Fruit fly (Drosophila melanogaster) whole organism, wandering third instar larva: ENCODE results near the gene nod.
A peak's percentile ranks its signal among the peaks of the same experiment; 100 is the strongest.

Experiments used
- Hr83 ChIP-seq: fragments of 200-300 bp; sonication (Bioruptor generic); optimal IDR thresholded peaks from 2 replicates; lab custom pipeline; 2016; ENCODE audit warnings: missing biosample characterization, mild to moderate bottlenecking, missing genetic modification characterization, moderate library complexity; ENCODE audit not compliant: poor library complexity, severe bottlenecking
- rgr ChIP-seq: fragments of 200-800 bp; sonication (Bioruptor generic); optimal IDR thresholded peaks from 3 replicates; lab custom pipeline; 2016; ENCODE audit warnings: missing biosample characterization, mild to moderate bottlenecking, missing genetic modification characterization
- sv ChIP-seq: fragments of 200-800 bp; sonication (Bioruptor generic); optimal IDR thresholded peaks from 3 replicates; lab custom pipeline; 2016; ENCODE audit warnings: missing biosample characterization, missing genetic modification characterization
- tai ChIP-seq: sonication (Bioruptor generic); optimal IDR thresholded peaks from 2 replicates; lab custom pipeline; 2016; ENCODE audit warnings: missing biosample characterization, missing genetic modification characterization

The nod gene

DNA sequence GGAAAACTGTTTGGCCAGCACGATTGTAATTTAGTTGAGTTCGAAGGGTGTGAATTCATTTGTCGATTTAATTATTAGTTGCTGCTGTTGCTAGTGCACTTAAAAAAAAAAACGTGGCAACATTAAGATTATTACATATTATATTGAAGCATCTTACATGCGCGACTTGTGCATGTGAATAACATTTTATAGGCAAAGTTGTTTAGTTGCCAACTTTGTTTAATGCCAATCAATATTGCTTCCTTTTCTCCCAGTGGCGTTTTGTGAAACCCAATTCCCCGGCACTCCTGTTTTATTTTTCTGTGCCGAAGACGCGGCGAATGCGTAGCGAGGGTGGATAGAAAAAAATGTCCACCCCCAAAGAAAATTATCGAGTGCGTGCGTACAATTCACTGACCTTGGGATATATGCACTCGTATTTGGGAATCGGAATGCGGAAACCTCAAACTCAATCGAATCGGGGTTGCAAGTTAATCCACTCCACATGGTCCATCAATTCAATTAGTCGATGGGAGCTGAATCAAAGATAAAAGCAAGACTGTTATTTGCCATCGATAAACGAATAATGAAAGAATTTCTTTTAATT lies 48.5 kb downstream of the nod start:
- peak; percentile 23 for TF ChIP-seq sv (GFP tag; lab: Kevin White, UChicago)
- no peak for TF ChIP-seq tai (GFP tag; lab: Kevin White, UChicago)
- no peak for TF ChIP-seq rgr (GFP tag; lab: Kevin White, UChicago)

DNA sequence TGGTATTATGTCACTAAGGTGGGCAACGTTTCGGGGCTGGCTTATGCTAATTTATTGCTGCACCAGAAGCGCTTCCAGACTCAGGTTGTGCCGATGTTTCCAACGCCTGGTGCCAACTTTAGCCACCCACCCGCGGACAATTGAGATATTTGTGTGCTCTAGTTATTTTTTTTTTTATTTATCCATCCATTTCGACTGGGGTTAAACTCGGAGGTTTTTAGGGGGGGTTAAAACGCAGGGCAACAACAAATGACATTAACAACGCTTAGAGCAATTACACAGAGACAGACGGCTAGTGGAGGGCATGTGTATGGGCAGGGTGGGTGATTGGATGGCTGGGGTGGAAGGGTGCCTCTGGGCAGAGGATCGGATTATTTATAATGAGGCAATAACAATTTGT lies 51.1 kb downstream of the nod start:
- no peak for TF ChIP-seq tai (GFP tag; lab: Kevin White, UChicago)
- no peak for TF ChIP-seq Hr83 (GFP tag; lab: Kevin White, UChicago)
- TF ChIP-seq rgr (GFP tag; lab: Kevin White, UChicago) = no peak
